Fruit fly (Drosophila melanogaster) whole organism, adult: ENCODE results near the gene Asator.

ENCODE experiments used
- CG12768 ChIP-seq: fragments of 200-800 bp; sonication (Bioruptor generic); optimal IDR thresholded peaks from 2 replicates; lab custom pipeline; 2017; ENCODE audit warnings: missing biosample characterization, missing genetic modification characterization, mild to moderate bottlenecking, moderate library complexity, missing genetic modification reagents
- CG1620 ChIP-seq: fragments of 200-800 bp; sonication (Bioruptor generic); optimal IDR thresholded peaks from 2 replicates; lab custom pipeline; 2016; ENCODE audit warnings: missing biosample characterization, missing genetic modification characterization
- CG33017 ChIP-seq: fragments of 200-800 bp; sonication (Bioruptor generic); optimal IDR thresholded peaks from 2 replicates; lab custom pipeline; 2018; ENCODE audit warnings: missing biosample characterization, mild to moderate bottlenecking, missing genetic modification characterization, moderate library complexity
- CG7101 ChIP-seq: fragments of 200-800 bp; sonication (Bioruptor generic); optimal IDR thresholded peaks from 2 replicates; lab custom pipeline; 2018; ENCODE audit warnings: missing biosample characterization, mild to moderate bottlenecking, missing genetic modification characterization, moderate library complexity
- Clk ChIP-seq: fragments of 200-800 bp; sonication (Bioruptor generic); optimal IDR thresholded peaks from 2 replicates; lab custom pipeline; 2017; ENCODE audit warnings: missing biosample characterization, missing genetic modification characterization
- bab1 ChIP-seq: fragments of 200-800 bp; sonication (Bioruptor generic); optimal IDR thresholded peaks from 3 replicates; lab custom pipeline; 2019; ENCODE audit warnings: missing biosample characterization, mild to moderate bottlenecking, missing genetic modification characterization, moderate library complexity
- kay ChIP-seq: fragments of 200-800 bp; sonication (Bioruptor generic); peaks from one replicate; lab custom pipeline; 2016; ENCODE audit warnings: missing biosample characterization, missing genetic modification characterization, borderline replicate concordance

- TF ChIP-seq CG12768 (GFP tag; lab: Kevin White, UChicago) = no peak
- no peak for TF ChIP-seq CG7101 (tag; lab: Kevin White, UChicago)
- no peak for TF ChIP-seq Clk (GFP tag; lab: Kevin White, UChicago)
- no peak for TF ChIP-seq bab1
- TF ChIP-seq CG1620 (GFP tag; lab: Kevin White, UChicago) = no peak
- peak; percentile 78 for TF ChIP-seq kay (GFP tag; lab: Kevin White, UChicago)
- no peak for TF ChIP-seq CG33017 (tag; lab: Kevin White, UChicago)
These were observed 17.3 kb upstream of the Asator start for dm6 chr4:505980-506614.
